Fruit fly (Drosophila melanogaster): ENCODE results near the gene beta-Man.

beta-Man gene

dm6 chr3R:4215264-4215993 lies 18.4 kb downstream of the beta-Man start, which contains the start of gene CG14636 (continued):
- peak; percentile 49 for TF ChIP-seq ems (GFP tag; optimal IDR thresholded peaks at IDR 0.05)
- peak; percentile 12 for TF ChIP-seq gcm (GFP tag; optimal IDR thresholded peaks at IDR 0.05)
- TF ChIP-seq sob (GFP tag; IDR thresholded peaks at IDR 0.05), result peak; percentile 84
- TF ChIP-seq CG10209 (GFP tag; optimal IDR thresholded peaks at IDR 0.05), result peak; percentile 67
- no peak for TF ChIP-seq CG18764 (GFP tag; optimal IDR thresholded peaks at IDR 0.05)
- peak; percentile 43 for TF ChIP-seq CG2712 (tag; optimal IDR thresholded peaks at IDR 0.05)
- TF ChIP-seq CG10543 (GFP tag; optimal IDR thresholded peaks at IDR 0.05), result peak; percentile 92
- TF ChIP-seq tin (GFP tag; optimal IDR thresholded peaks at IDR 0.05), result peak; percentile 48
- TF ChIP-seq HHEX (GFP tag; optimal IDR thresholded peaks at IDR 0.05), result peak; percentile 69
- TF ChIP-seq sd (tag; optimal IDR thresholded peaks at IDR 0.05), result peak; percentile 8
- TF ChIP-seq CG2129 (GFP tag; IDR thresholded peaks at IDR 0.05; ENCODE audit: partially characterized antibody), result no peak
- TF ChIP-seq lmd (GFP tag; IDR thresholded peaks at IDR 0.05), result peak; percentile 84
- peak; percentile 73 for TF ChIP-seq pnt (GFP tag; optimal IDR thresholded peaks at IDR 0.05)
- TF ChIP-seq Ravus (GFP tag; IDR thresholded peaks at IDR 0.05), result 0 out of 2 replicates have a peak, but pooled peaks have one; percentile 7
- TF ChIP-seq CG9215 (GFP tag; IDR thresholded peaks at IDR 0.05), result peak; percentile 71
- peak; percentile 53 for TF ChIP-seq Myb (GFP tag; optimal IDR thresholded peaks at IDR 0.05)
- TF ChIP-seq CoRest (tag; optimal IDR thresholded peaks at IDR 0.05), result peak; percentile 70
- peak; percentile 61 for TF ChIP-seq CG34376 (GFP tag; optimal IDR thresholded peaks at IDR 0.05)
- TF ChIP-seq CG4282 (GFP tag; optimal IDR thresholded peaks at IDR 0.05), result peak; percentile 68
- TF ChIP-seq CG16813 (GFP tag; IDR thresholded peaks at IDR 0.05; ENCODE audit: partially characterized antibody), result no peak
- no peak for TF ChIP-seq HmgD (GFP tag; optimal IDR thresholded peaks at IDR 0.05)
- peak; percentile 45 for TF ChIP-seq CG12942 (GFP tag; optimal IDR thresholded peaks at IDR 0.05)
- peak; percentile 73; the same call in 2 of the 3 replicates for TF ChIP-seq ase (GFP tag; IDR thresholded peaks at IDR 0.05)
- peak; percentile 40 for TF ChIP-seq CG10274 (GFP tag; optimal IDR thresholded peaks at IDR 0.05)
- TF ChIP-seq CG2875 (GFP tag; optimal IDR thresholded peaks at IDR 0.05), result no peak
- peak; percentile 68 for TF ChIP-seq unpg (GFP tag; optimal IDR thresholded peaks at IDR 0.05)
- peak; percentile 58 for TF ChIP-seq CG12219 (GFP tag; optimal IDR thresholded peaks at IDR 0.05)
- TF ChIP-seq Bgb (GFP tag; IDR thresholded peaks at IDR 0.05; ENCODE audit: partially characterized antibody), result peak; percentile 58; the same call in 1 of the 2 replicates
- peak; percentile 64 for TF ChIP-seq CG4328 (GFP tag; optimal IDR thresholded peaks at IDR 0.05)
- no peak for TF ChIP-seq CG4707 (GFP tag; optimal IDR thresholded peaks at IDR 0.05)
- TF ChIP-seq CG1647 (GFP tag; optimal IDR thresholded peaks at IDR 0.05), result peak; percentile 33
- TF ChIP-seq CG30020 (tag; optimal IDR thresholded peaks at IDR 0.05), result no peak
- TF ChIP-seq CG9876 (GFP tag; optimal IDR thresholded peaks at IDR 0.05), result peak; percentile 49
- no peak for TF ChIP-seq CG6654 (GFP tag; optimal IDR thresholded peaks at IDR 0.05)
- peak; percentile 46; the same call in 1 of the 2 replicates for TF ChIP-seq CG4404 (GFP tag; IDR thresholded peaks at IDR 0.05)
- TF ChIP-seq vnd (GFP tag; IDR thresholded peaks at IDR 0.05; ENCODE audit: partially characterized antibody), result 0 out of 3 replicates have a peak, but pooled peaks have one; percentile 24
- TF ChIP-seq chn (GFP tag; optimal IDR thresholded peaks at IDR 0.05), result peak; percentile 21
- TF ChIP-seq hkb (optimal IDR thresholded peaks at IDR 0.05), result no peak
- TF ChIP-seq hkb (GFP tag; IDR thresholded peaks at IDR 0.05), result peak; percentile 83
- TF ChIP-seq Vsx1 (GFP tag; optimal IDR thresholded peaks at IDR 0.05), result no peak
- peak; percentile 52 for TF ChIP-seq Mad (GFP tag; optimal IDR thresholded peaks at IDR 0.05)
- TF ChIP-seq B-H2 (GFP tag; optimal IDR thresholded peaks at IDR 0.05), result no peak
- peak; percentile 3 for TF ChIP-seq scrt (GFP tag; optimal IDR thresholded peaks at IDR 0.05)
- TF ChIP-seq CG12391 (tag; optimal IDR thresholded peaks at IDR 0.05), result peak; percentile 47
- peak; percentile 21 for TF ChIP-seq CG8388 (GFP tag; optimal IDR thresholded peaks at IDR 0.05)
- no peak for TF ChIP-seq CG2889 (GFP tag; IDR thresholded peaks at IDR 0.05)
- TF ChIP-seq MTF-1 (GFP tag; optimal IDR thresholded peaks at IDR 0.05; ENCODE audit: borderline replicate concordance), result no peak
- no peak for TF ChIP-seq CG8478 (optimal IDR thresholded peaks at IDR 0.05)
- TF ChIP-seq wek (GFP tag; optimal IDR thresholded peaks at IDR 0.05), result peak; percentile 46
